Worm (Caenorhabditis elegans): Measurements from ENCODE around the gene eat-20.

The eat-20 gene

DNA sequence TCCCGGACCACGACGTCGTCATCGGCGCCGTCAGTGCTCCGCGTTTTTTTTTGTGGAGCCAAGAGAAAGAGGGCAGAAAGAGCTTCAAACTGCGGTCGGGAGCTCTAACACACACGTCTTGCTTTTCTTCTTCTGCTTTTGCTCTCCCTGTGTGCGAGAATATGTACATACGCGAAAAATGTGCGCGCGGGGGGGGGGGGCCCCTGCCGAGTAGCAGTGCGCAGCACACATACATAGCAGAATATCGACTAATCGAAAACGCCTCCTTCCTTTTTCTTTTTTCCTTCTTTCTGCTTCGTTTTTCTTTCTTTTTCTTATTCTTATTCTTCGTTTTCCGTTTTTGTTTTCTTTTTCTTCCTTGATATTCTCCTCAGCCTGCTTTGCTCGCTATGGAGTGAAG lies 56.8 kb downstream of the eat-20 start:
- TF ChIP-seq lin-39 (tag; optimal IDR thresholded peaks at IDR 0.05): peak; percentile 67
- TF ChIP-seq hmg-11 (tag; optimal IDR thresholded peaks at IDR 0.05): peak; percentile 87
- no peak for TF ChIP-seq unc-62 (GFP tag; optimal IDR thresholded peaks at IDR 0.05)
- no peak for TF ChIP-seq mdl-1 (tag; optimal IDR thresholded peaks at IDR 0.05)
- no peak for TF ChIP-seq zag-1 (tag; optimal IDR thresholded peaks at IDR 0.05)
- no peak for TF ChIP-seq unc-39 (tag; optimal IDR thresholded peaks at IDR 0.05)
- no peak for TF ChIP-seq nhr-25 (tag; optimal IDR thresholded peaks at IDR 0.05)
- peak; percentile 51 for TF ChIP-seq fkh-10 (GFP tag; optimal IDR thresholded peaks at IDR 0.05)
- TF ChIP-seq lsy-12 (tag; optimal IDR thresholded peaks at IDR 0.05): peak; percentile 11
- no peak for TF ChIP-seq ztf-4 (tag; optimal IDR thresholded peaks at IDR 0.05)
- TF ChIP-seq snpc-4 (tag; optimal IDR thresholded peaks at IDR 0.05): peak; percentile 22
- TF ChIP-seq nhr-77 (tag; optimal IDR thresholded peaks at IDR 0.05): no peak
- TF ChIP-seq elt-1 (tag; optimal IDR thresholded peaks at IDR 0.05): no peak
- no peak for TF ChIP-seq ZK546.5 (tag; optimal IDR thresholded peaks at IDR 0.05)
- peak; percentile 67 for TF ChIP-seq nfya-1 (tag; optimal IDR thresholded peaks at IDR 0.05; ENCODE audit: insufficient read depth)
- peak; percentile 59 for TF ChIP-seq sea-2 (GFP tag; optimal IDR thresholded peaks at IDR 0.05)

DNA sequence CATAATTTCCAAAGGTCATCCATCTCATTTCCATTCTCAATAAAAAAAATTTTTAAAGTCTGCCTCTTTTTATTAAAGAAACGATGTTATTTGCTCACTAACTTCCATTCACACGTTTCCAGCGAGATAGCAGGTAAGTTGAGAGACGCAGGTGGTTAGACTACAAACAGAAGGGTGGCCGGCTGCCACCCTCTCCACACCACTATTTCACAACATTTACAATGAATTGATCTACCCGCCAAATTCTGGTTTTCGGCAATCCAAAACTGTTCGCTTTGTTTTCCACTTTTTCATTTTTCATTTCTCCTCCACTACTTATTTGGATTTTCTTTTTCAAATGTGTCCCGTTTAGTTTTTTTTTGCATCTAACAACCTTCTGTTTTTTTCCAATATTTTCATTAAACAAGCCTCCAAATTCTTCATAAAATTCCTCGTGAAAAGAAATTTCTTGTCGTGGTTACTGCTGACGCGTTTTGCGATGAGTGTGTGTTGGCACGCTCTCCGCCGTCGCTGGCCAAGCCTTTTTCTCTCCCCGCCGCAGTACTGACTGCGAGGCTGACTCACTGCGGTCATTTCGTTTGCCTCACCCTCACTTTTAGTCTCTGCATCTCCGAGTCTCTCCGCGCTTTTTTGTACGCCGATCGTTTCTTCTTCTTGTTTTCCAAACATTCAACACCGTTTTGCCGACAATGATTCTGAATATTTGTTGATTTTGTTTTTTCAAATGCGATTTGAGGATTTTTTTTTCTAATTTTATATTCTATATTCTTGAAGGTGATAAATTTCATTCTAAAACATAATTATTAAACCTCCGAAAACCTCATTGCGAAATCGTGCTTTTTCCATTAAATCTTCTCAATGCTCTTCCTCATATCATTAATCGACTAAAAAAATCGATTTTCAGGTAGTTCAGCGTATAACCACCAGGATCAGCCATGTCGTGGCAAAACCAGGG lies 58.5 kb downstream of the eat-20 start, which contains the start of gene dyn-1:
dyn-1 (plus strand) TSS at position 905 of the 955 bp plus-strand sequence.
- TF ChIP-seq ama-1 (optimal IDR thresholded peaks at IDR 0.05) (no peak), nhr-23 (tag; optimal IDR thresholded peaks at IDR 0.05) (peak; percentile 69), jun-1 (tag; optimal IDR thresholded peaks at IDR 0.05) (peak; percentile 29), ceh-28 (tag; optimal IDR thresholded peaks at IDR 0.05) (peak; percentile 9), pqm-1 (tag; optimal IDR thresholded peaks at IDR 0.05) (peak; percentile 3), lin-39 (tag; optimal IDR thresholded peaks at IDR 0.05) (peak; percentile 21), nhr-12 (tag; optimal IDR thresholded peaks at IDR 0.05) (no peak), fos-1 (tag; optimal IDR thresholded peaks at IDR 0.05) (peak; percentile 49), mdl-1 (tag; optimal IDR thresholded peaks at IDR 0.05) (no peak), R02D3.7 (tag; optimal IDR thresholded peaks at IDR 0.05) (peak; percentile 8), egl-5 (tag; optimal IDR thresholded peaks at IDR 0.05) (no peak), skn-1 (tag; optimal IDR thresholded peaks at IDR 0.05) (no peak), hmg-11 (tag; optimal IDR thresholded peaks at IDR 0.05) (peak; percentile 48), lsy-12 (tag; optimal IDR thresholded peaks at IDR 0.05) (peak; percentile 47), snpc-4 (tag; optimal IDR thresholded peaks at IDR 0.05) (peak; percentile 80), elt-2 (tag; optimal IDR thresholded peaks at IDR 0.05) (peak; percentile 52), ZK546.5 (tag; optimal IDR thresholded peaks at IDR 0.05) (no peak), nhr-43 (tag; optimal IDR thresholded peaks at IDR 0.05; ENCODE audit: poor library complexity, severe bottlenecking) (peak; percentile 65), nhr-11 (tag; optimal IDR thresholded peaks at IDR 0.05) (no peak), pha-4 (tag; optimal IDR thresholded peaks at IDR 0.05) (peak; percentile 62), nhr-25 (tag; optimal IDR thresholded peaks at IDR 0.05) (peak; percentile 88), lin-15B (tag; optimal IDR thresholded peaks at IDR 0.05) (peak; percentile 39), eor-1 (tag; optimal IDR thresholded peaks at IDR 0.05) (no peak), nfya-1 (tag; optimal IDR thresholded peaks at IDR 0.05; ENCODE audit: insufficient read depth) (peak; percentile 66), elt-3 (tag; optimal IDR thresholded peaks at IDR 0.05) (no peak), tbx-2 (tag; optimal IDR thresholded peaks at IDR 0.05) (peak; percentile 22), nhr-28 (tag; optimal IDR thresholded peaks at IDR 0.05) (no peak)

DNA sequence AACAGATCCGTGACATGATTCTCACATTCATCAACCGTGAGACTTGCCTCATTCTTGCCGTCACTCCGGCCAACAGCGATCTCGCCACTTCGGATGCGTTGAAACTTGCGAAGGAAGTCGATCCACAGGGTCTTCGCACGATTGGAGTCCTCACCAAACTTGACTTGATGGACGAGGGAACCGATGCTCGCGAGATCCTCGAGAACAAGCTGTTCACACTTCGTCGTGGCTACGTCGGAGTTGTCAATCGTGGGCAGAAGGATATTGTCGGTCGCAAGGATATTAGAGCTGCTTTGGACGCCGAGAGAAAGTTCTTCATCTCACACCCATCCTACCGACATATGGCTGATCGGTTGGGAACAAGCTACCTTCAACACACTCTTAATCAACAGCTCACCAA lies 59.8 kb downstream of the eat-20 start:
- TF ChIP-seq unc-39 (tag; optimal IDR thresholded peaks at IDR 0.05): no peak
- TF ChIP-seq ceh-28 (tag; optimal IDR thresholded peaks at IDR 0.05): no peak
- no peak for TF ChIP-seq mml-1 (tag; optimal IDR thresholded peaks at IDR 0.05)
- no peak for TF ChIP-seq snpc-4 (tag; optimal IDR thresholded peaks at IDR 0.05)
- TF ChIP-seq egl-5 (tag; optimal IDR thresholded peaks at IDR 0.05): no peak
- no peak for TF ChIP-seq ceh-82 (tag; optimal IDR thresholded peaks at IDR 0.05)
- TF ChIP-seq nhr-43 (tag; optimal IDR thresholded peaks at IDR 0.05; ENCODE audit: poor library complexity, severe bottlenecking): no peak
- no peak for TF ChIP-seq elt-1 (tag; optimal IDR thresholded peaks at IDR 0.05)
- TF ChIP-seq mdl-1 (tag; optimal IDR thresholded peaks at IDR 0.05): no peak
- TF ChIP-seq nhr-11 (tag; optimal IDR thresholded peaks at IDR 0.05): no peak
- no peak for TF ChIP-seq nhr-67 (tag; optimal IDR thresholded peaks at IDR 0.05)
- no peak for TF ChIP-seq nhr-76 (tag; optimal IDR thresholded peaks at IDR 0.05)
- no peak for TF ChIP-seq eor-1 (tag; optimal IDR thresholded peaks at IDR 0.05)

All from whole organism, L3 larva.